Worm (Caenorhabditis elegans) whole organism, midembryonic: ENCODE measurements around the gene str-135.

Experiments used
- T22C8.4 ChIP-seq: fragments of 200-800 bp; sonication (Bioruptor generic); IDR thresholded peaks from 2 replicates; pipeline ENCODE4 v1.3.6; 2022; ENCODE audit warnings: missing genetic modification characterization, missing compliant biosample characterization
- flt-1 ChIP-seq: fragments of 200-800 bp; sonication (Bioruptor generic); IDR thresholded peaks from 2 replicates; pipeline ENCODE4 v1.3.6; 2022; ENCODE audit warnings: missing genetic modification characterization, missing compliant biosample characterization
- klf-2 ChIP-seq: fragments of 200-800 bp; sonication (Bioruptor generic); conservative IDR thresholded peaks from 2 replicates; pipeline ENCODE4 v1.3.6; 2022; ENCODE audit warnings: missing genetic modification reagents, missing genetic modification characterization, missing compliant biosample characterization
- med-1 ChIP-seq: sonication (generic microtip); optimal IDR thresholded peaks from 2 replicates; lab custom pipeline; 2017; ENCODE audit warnings: missing genetic modification characterization, mild to moderate bottlenecking, missing compliant biosample characterization, antibody characterized with exemption, missing genetic modification reagents; ENCODE audit not compliant: insufficient read depth
- ref-1 ChIP-seq: fragments of 200-800 bp; sonication (Bioruptor generic); conservative IDR thresholded peaks from 2 replicates; pipeline ENCODE4 v1.3.6; 2022; ENCODE audit warnings: missing genetic modification reagents, missing genetic modification characterization, missing compliant biosample characterization
- tab-1 ChIP-seq: fragments of 200-800 bp; sonication (Bioruptor generic); IDR thresholded peaks from 2 replicates; pipeline ENCODE4 v1.3.6; 2022; ENCODE audit warnings: missing genetic modification characterization, missing compliant biosample characterization
- ztf-23 ChIP-seq: fragments of 200-800 bp; sonication (Bioruptor generic); IDR thresholded peaks from 2 replicates; pipeline ENCODE4 v1.3.6; 2022; ENCODE audit warnings: missing genetic modification reagents, missing genetic modification characterization, missing compliant biosample characterization
- ztf-29 ChIP-seq: fragments of 200-800 bp; sonication (Bioruptor generic); IDR thresholded peaks from 2 replicates; pipeline ENCODE4 v1.3.6; 2022; ENCODE audit warnings: missing genetic modification reagents, missing genetic modification characterization, missing compliant biosample characterization

DNA sequence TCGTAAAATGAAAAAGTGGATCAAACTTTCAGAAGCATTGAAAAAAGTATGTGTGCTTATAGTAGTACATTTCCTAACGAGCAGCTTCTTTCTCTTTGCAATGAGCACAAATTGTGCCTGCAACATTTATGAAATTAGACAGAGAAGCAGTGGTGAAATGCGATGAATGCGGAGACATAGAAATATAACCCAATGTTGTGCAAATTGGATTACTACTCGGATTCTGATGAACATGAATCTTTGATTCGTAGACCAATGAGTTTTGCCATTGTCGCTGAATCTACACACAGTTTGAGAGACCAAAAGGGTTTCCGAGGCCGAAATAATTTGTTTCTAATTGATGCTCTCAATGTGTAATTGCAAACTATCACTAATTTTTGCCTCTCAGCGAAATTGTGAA, 26.7 kb downstream of the str-135 start:
- TF ChIP-seq T22C8.4 (GFP tag; lab: Robert Waterston, UW) (no peak), ztf-23 (no peak), klf-2 (GFP tag; lab: Robert Waterston, UW) (no peak), ztf-29 (GFP tag; lab: Robert Waterston, UW) (no peak), ref-1 (GFP tag; lab: Robert Waterston, UW) (no peak), flt-1 (GFP tag; lab: Robert Waterston, UW) (no peak), med-1 (GFP tag; lab: Kevin White, UChicago) (no peak), tab-1 (GFP tag; lab: Robert Waterston, UW) (no peak)
